Worm (Caenorhabditis elegans) whole organism, late embryonic: Measurements from ENCODE around the gene F13H10.8.
A peak's percentile ranks its signal among the peaks of the same experiment; 100 is the strongest.

ENCODE experiments used
- C38D4.7 ChIP-seq: fragments of 200-800 bp; sonication (Bioruptor generic); optimal IDR thresholded peaks from 2 replicates; lab custom pipeline; 2018; ENCODE audit warnings: mild to moderate bottlenecking, missing genetic modification characterization, moderate library complexity, missing compliant biosample characterization
- K09A11.1 ChIP-seq: sonication (generic microtip); optimal IDR thresholded peaks from 2 replicates; lab custom pipeline; 2017; ENCODE audit warnings: antibody characterized with exemption, mild to moderate bottlenecking, missing genetic modification characterization, missing compliant biosample characterization; ENCODE audit not compliant: insufficient read depth
- T23F11.4 ChIP-seq: fragments of 200-800 bp; sonication (Bioruptor generic); optimal IDR thresholded peaks from 2 replicates; lab custom pipeline; 2018; ENCODE audit warnings: mild to moderate bottlenecking, missing genetic modification characterization, missing compliant biosample characterization
- ahr-1 ChIP-seq: sonication (generic microtip); optimal IDR thresholded peaks from 2 replicates; lab custom pipeline; 2016; ENCODE audit warnings: missing genetic modification characterization, missing compliant biosample characterization
- ceh-18 ChIP-seq: sonication (generic microtip); optimal IDR thresholded peaks from 2 replicates; lab custom pipeline; 2016; ENCODE audit warnings: missing genetic modification characterization, missing compliant biosample characterization
- ceh-2 ChIP-seq: sonication (generic microtip); optimal IDR thresholded peaks from 2 replicates; lab custom pipeline; 2016; ENCODE audit warnings: missing genotype, missing genetic modification characterization, missing compliant biosample characterization
- ceh-24 ChIP-seq: sonication (generic microtip); optimal IDR thresholded peaks from 2 replicates; lab custom pipeline; 2016; ENCODE audit warnings: mild to moderate bottlenecking, missing genetic modification characterization, missing compliant biosample characterization
- ceh-31 ChIP-seq: sonication (generic microtip); optimal IDR thresholded peaks from 2 replicates; lab custom pipeline; 2016; ENCODE audit warnings: missing genetic modification characterization, missing compliant biosample characterization
- ceh-48 ChIP-seq: sonication (generic microtip); optimal IDR thresholded peaks from 2 replicates; lab custom pipeline; 2016; ENCODE audit warnings: missing genetic modification characterization, inconsistent platforms, missing compliant biosample characterization
- ceh-6 ChIP-seq: fragments of 200-800 bp; sonication (Bioruptor generic); optimal IDR thresholded peaks from 2 replicates; lab custom pipeline; 2018; ENCODE audit warnings: mild to moderate bottlenecking, missing genetic modification characterization, missing compliant biosample characterization
- ceh-9 ChIP-seq: sonication (generic microtip); optimal IDR thresholded peaks from 2 replicates; lab custom pipeline; 2016; ENCODE audit warnings: mild to moderate bottlenecking, missing genetic modification characterization, inconsistent platforms, missing compliant biosample characterization
- dmd-4 ChIP-seq: sonication (generic microtip); optimal IDR thresholded peaks from 2 replicates; lab custom pipeline; 2016; ENCODE audit warnings: borderline replicate concordance, missing genetic modification characterization, missing compliant biosample characterization
- dve-1 ChIP-seq: sonication (generic microtip); optimal IDR thresholded peaks from 2 replicates; lab custom pipeline; 2017; ENCODE audit warnings: antibody characterized with exemption, mild to moderate bottlenecking, missing genetic modification characterization, missing compliant biosample characterization
- elt-2 ChIP-seq: sonication (generic microtip); optimal IDR thresholded peaks from 2 replicates; lab custom pipeline; 2016; ENCODE audit warnings: missing genetic modification reagents, missing genetic modification characterization, missing compliant biosample characterization
- elt-4 ChIP-seq: sonication (generic microtip); optimal IDR thresholded peaks from 2 replicates; lab custom pipeline; 2016; ENCODE audit warnings: missing genetic modification characterization, missing compliant biosample characterization
- ets-4 ChIP-seq: sonication (generic microtip); optimal IDR thresholded peaks from 2 replicates; lab custom pipeline; 2016; ENCODE audit warnings: missing genetic modification characterization, missing compliant biosample characterization
- eyg-1 ChIP-seq: sonication (generic microtip); optimal IDR thresholded peaks from 2 replicates; lab custom pipeline; 2016; ENCODE audit warnings: missing genotype, missing genetic modification characterization, missing compliant biosample characterization
- fkh-10 ChIP-seq: fragments of 150-350 bp; optimal IDR thresholded peaks from 2 replicates; lab custom pipeline; 2014; ENCODE audit warnings: missing biosample characterization, missing genetic modification reagents, missing genetic modification characterization
- fkh-6 ChIP-seq: sonication (generic microtip); optimal IDR thresholded peaks from 2 replicates; lab custom pipeline; 2016; ENCODE audit warnings: missing genetic modification characterization, missing compliant biosample characterization
- hlh-13 ChIP-seq: fragments of 200-800 bp; sonication (Bioruptor generic); optimal IDR thresholded peaks from 2 replicates; lab custom pipeline; 2018; ENCODE audit warnings: mild to moderate bottlenecking, missing genetic modification characterization, missing compliant biosample characterization
- hlh-15 ChIP-seq: sonication (generic microtip); optimal IDR thresholded peaks from 2 replicates; lab custom pipeline; 2016; ENCODE audit warnings: missing genetic modification characterization, missing compliant biosample characterization
- hlh-6 ChIP-seq: sonication (generic microtip); optimal IDR thresholded peaks from 2 replicates; lab custom pipeline; 2016; ENCODE audit warnings: missing genotype, missing genetic modification characterization, missing compliant biosample characterization
- lim-6 ChIP-seq: sonication (generic microtip); optimal IDR thresholded peaks from 2 replicates; lab custom pipeline; 2016; ENCODE audit warnings: missing genetic modification characterization, missing compliant biosample characterization
- mec-3 ChIP-seq: sonication (generic microtip); optimal IDR thresholded peaks from 2 replicates; lab custom pipeline; 2016; ENCODE audit warnings: borderline replicate concordance, missing genetic modification characterization, missing compliant biosample characterization
- nfya-1 ChIP-seq: sonication (generic microtip); optimal IDR thresholded peaks from 2 replicates; lab custom pipeline; 2017; ENCODE audit warnings: missing genetic modification characterization, mild to moderate bottlenecking, missing compliant biosample characterization, antibody characterized with exemption, moderate library complexity
- nhr-11 ChIP-seq: fragments of 150-350 bp; optimal IDR thresholded peaks from 2 replicates; lab custom pipeline; 2014; ENCODE audit warnings: missing biosample characterization, missing genetic modification characterization
- nhr-232 ChIP-seq: sonication (generic microtip); optimal IDR thresholded peaks from 2 replicates; lab custom pipeline; 2016; ENCODE audit warnings: missing genetic modification characterization, missing compliant biosample characterization
- npax-4 ChIP-seq: sonication (generic microtip); optimal IDR thresholded peaks from 2 replicates; lab custom pipeline; 2016; ENCODE audit warnings: missing genetic modification characterization, missing compliant biosample characterization
- odd-2 ChIP-seq: sonication (generic microtip); optimal IDR thresholded peaks from 2 replicates; lab custom pipeline; 2017; ENCODE audit warnings: antibody characterized with exemption, mild to moderate bottlenecking, missing genetic modification characterization, missing compliant biosample characterization
- pag-3 ChIP-seq: sonication (generic microtip); optimal IDR thresholded peaks from 2 replicates; lab custom pipeline; 2016; ENCODE audit warnings: missing compliant biosample characterization, missing genetic modification characterization, borderline replicate concordance
- pat-9 ChIP-seq: fragments of 200-800 bp; sonication (Bioruptor generic); optimal IDR thresholded peaks from 2 replicates; lab custom pipeline; 2018; ENCODE audit warnings: mild to moderate bottlenecking, missing genetic modification characterization, moderate library complexity, missing compliant biosample characterization
- pax-1 ChIP-seq: fragments of 150-350 bp; optimal IDR thresholded peaks from 2 replicates; lab custom pipeline; 2014; ENCODE audit warnings: missing biosample characterization, missing genetic modification characterization
- pha-2 ChIP-seq: sonication (generic microtip); optimal IDR thresholded peaks from 2 replicates; lab custom pipeline; 2017; ENCODE audit warnings: mild to moderate bottlenecking, missing genetic modification characterization, missing compliant biosample characterization
- pha-4 ChIP-seq: fragments of 150-350 bp; optimal IDR thresholded peaks from 2 replicates; lab custom pipeline; 2018; ENCODE audit warnings: missing biosample characterization, missing genetic modification reagents, missing genetic modification characterization
- ref-2 ChIP-seq: sonication (generic microtip); optimal IDR thresholded peaks from 2 replicates; lab custom pipeline; 2016; ENCODE audit warnings: missing genetic modification characterization, missing compliant biosample characterization
- rnt-1 ChIP-seq: sonication (generic microtip); optimal IDR thresholded peaks from 2 replicates; lab custom pipeline; 2016; ENCODE audit warnings: missing genetic modification characterization, missing compliant biosample characterization
- tbx-2 ChIP-seq: sonication (generic microtip); optimal IDR thresholded peaks from 2 replicates; lab custom pipeline; 2016; ENCODE audit warnings: missing genetic modification characterization, missing compliant biosample characterization
- tbx-7 ChIP-seq: sonication (generic microtip); optimal IDR thresholded peaks from 2 replicates; lab custom pipeline; 2016; ENCODE audit warnings: missing genotype, missing genetic modification characterization, missing compliant biosample characterization
- ttx-3 ChIP-seq: sonication (generic microtip); optimal IDR thresholded peaks from 2 replicates; lab custom pipeline; 2016; ENCODE audit warnings: missing genetic modification reagents, missing genetic modification characterization, missing compliant biosample characterization
- unc-42 ChIP-seq: sonication (generic microtip); optimal IDR thresholded peaks from 2 replicates; lab custom pipeline; 2016; ENCODE audit warnings: missing genotype, missing genetic modification characterization, missing compliant biosample characterization

The F13H10.8 gene

ce11 chrIV:11009928-11010327, 10.4 kb upstream of the F13H10.8 start:
- TF ChIP-seq ceh-24 = no peak
- TF ChIP-seq ets-4 (tag; lab: Kevin White, UChicago) = no peak
- TF ChIP-seq ceh-48 (tag; lab: Kevin White, UChicago) = no peak
- no peak for TF ChIP-seq lim-6
- TF ChIP-seq hlh-15 (tag; lab: Kevin White, UChicago) = no peak
- no peak for TF ChIP-seq rnt-1
- no peak for TF ChIP-seq odd-2
- TF ChIP-seq dmd-4 (tag; lab: Kevin White, UChicago) = no peak
- TF ChIP-seq pag-3 (tag; lab: Kevin White, UChicago) = no peak
- TF ChIP-seq, all 69 proteins: peak for 0

- TF ChIP-seq nfya-1 (tag; lab: Kevin White, UChicago) (no peak), odd-2 (no peak), tbx-2 (no peak), nhr-11 (tag; lab: Kevin White, UChicago) (no peak), dve-1 (tag; lab: Kevin White, UChicago) (no peak), T23F11.4 (GFP tag; lab: Kevin White, UChicago) (no peak), C38D4.7 (GFP tag; lab: Kevin White, UChicago) (no peak), eyg-1 (tag; lab: Kevin White, UChicago) (no peak), lim-6 (no peak), K09A11.1 (tag; lab: Kevin White, UChicago) (no peak), ceh-18 (tag; lab: Kevin White, UChicago) (no peak), ceh-24 (no peak), dmd-4 (tag; lab: Kevin White, UChicago) (no peak), nhr-232 (no peak)
- TF ChIP-seq, all 69 proteins: peak for 0
These were observed 8.4 kb upstream of the F13H10.8 start, which contains the start of gene ndx-9 for ce11 chrIV:11011920-11012319. Gene ndx-9 (minus strand): TSS chrIV:11012020.

ce11 chrIV:11015881-11016280, 4.4 kb upstream of the F13H10.8 start, which contains the start of gene F13H10.3:
Gene F13H10.3 (minus strand): TSS chrIV:11015953.
- TF ChIP-seq ceh-31 (tag; lab: Kevin White, UChicago) (no peak), pax-1 (no peak), dve-1 (tag; lab: Kevin White, UChicago) (no peak), pha-2 (tag; lab: Kevin White, UChicago) (no peak), elt-2 (tag; lab: Kevin White, UChicago) (peak; percentile 25)
- TF ChIP-seq, all 69 proteins: peak for 1

DNA sequence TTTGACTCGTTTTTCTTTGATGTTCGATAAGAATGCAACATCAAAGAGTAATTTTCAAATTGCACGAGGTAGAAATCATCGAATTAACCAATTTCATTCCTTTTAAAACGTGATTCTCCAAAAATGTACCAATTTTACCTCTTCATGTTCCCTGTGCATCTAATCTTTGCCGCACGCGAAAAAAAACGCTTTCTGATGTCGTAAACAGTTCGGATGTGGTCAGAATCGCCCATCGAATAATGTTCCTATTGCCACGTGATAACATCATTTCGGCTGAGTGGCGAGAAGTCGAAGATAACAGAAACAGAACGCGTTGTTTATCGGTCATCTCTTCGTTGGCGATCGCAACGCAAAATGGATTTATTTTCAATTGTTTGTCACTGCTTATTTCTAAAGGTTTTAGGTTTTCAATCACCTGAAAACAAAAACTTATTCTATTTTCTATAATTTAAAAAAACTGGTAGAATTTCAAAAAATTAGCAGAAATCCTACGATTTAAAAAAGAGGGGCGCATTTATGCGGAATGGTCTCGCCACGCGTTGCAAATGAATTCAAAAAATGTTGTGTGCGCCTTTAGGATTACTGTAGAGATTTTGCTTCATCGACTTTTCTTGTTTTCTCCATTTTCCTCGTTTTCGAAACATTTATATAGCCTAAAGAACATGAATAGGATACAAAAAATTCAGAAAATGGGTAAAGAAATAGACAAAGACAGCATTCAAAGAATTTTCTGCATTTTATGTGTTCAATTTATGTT, 1.4 kb downstream of the F13H10.8 start, which contains the start of gene mogs-1:
TSS of gene mogs-1 (minus strand) at position 417 of the 757 bp plus-strand sequence.
- TF ChIP-seq ref-2 (tag; lab: Kevin White, UChicago) (no peak), nhr-232 (no peak), ceh-9 (tag; lab: Kevin White, UChicago) (no peak), hlh-13 (no peak), K09A11.1 (tag; lab: Kevin White, UChicago) (no peak), ahr-1 (no peak), fkh-10 (GFP tag; lab: Kevin White, UChicago) (no peak), nhr-11 (tag; lab: Kevin White, UChicago) (no peak), fkh-6 (tag; lab: Kevin White, UChicago) (no peak), pha-4 (tag; lab: Kevin White, UChicago) (no peak), ceh-31 (tag; lab: Kevin White, UChicago) (no peak), dve-1 (tag; lab: Kevin White, UChicago) (no peak), elt-4 (tag; lab: Kevin White, UChicago) (no peak), hlh-6 (tag; lab: Kevin White, UChicago) (no peak)
- TF ChIP-seq, all 69 proteins: peak for 0

ce11 chrIV:11022303-11022702, 2.0 kb downstream of the F13H10.8 start, which contains the start of gene alh-3:
Gene alh-3 (plus strand): TSS chrIV:11022603.
- TF ChIP-seq eyg-1 (tag; lab: Kevin White, UChicago) (no peak), tbx-7 (tag; lab: Kevin White, UChicago) (no peak), odd-2 (no peak), nfya-1 (tag; lab: Kevin White, UChicago) (no peak), mec-3 (tag; lab: Kevin White, UChicago) (no peak), fkh-6 (tag; lab: Kevin White, UChicago) (no peak), npax-4 (no peak), pag-3 (tag; lab: Kevin White, UChicago) (no peak), T23F11.4 (GFP tag; lab: Kevin White, UChicago) (no peak), ceh-2 (no peak), elt-2 (tag; lab: Kevin White, UChicago) (no peak), pat-9 (tag; lab: Kevin White, UChicago) (no peak), unc-42 (no peak), dmd-4 (tag; lab: Kevin White, UChicago) (no peak), ttx-3 (tag; lab: Kevin White, UChicago) (no peak), ets-4 (tag; lab: Kevin White, UChicago) (no peak), ceh-6 (no peak)
